Fruit fly (Drosophila melanogaster) whole organism, prepupa: ENCODE results near the gene Polr1F.

Experiments
- CG10631 ChIP-seq: fragments of 200-800 bp; sonication (Bioruptor generic); optimal IDR thresholded peaks from 2 replicates; lab custom pipeline; 2016; ENCODE audit warnings: missing biosample characterization, missing genetic modification characterization
- CG10669 ChIP-seq: fragments of 200-800 bp; sonication (Bioruptor generic); optimal IDR thresholded peaks from 3 replicates; lab custom pipeline; 2018; ENCODE audit warnings: missing biosample characterization, mild to moderate bottlenecking, missing genetic modification characterization, moderate library complexity
- CG11762 ChIP-seq: fragments of 200-800 bp; sonication (Bioruptor generic); optimal IDR thresholded peaks from 3 replicates; lab custom pipeline; 2016; ENCODE audit warnings: missing biosample characterization, missing genetic modification characterization; ENCODE audit not compliant: insufficient read depth
- CG11902 ChIP-seq: fragments of 200-800 bp; sonication (Bioruptor generic); optimal IDR thresholded peaks from 3 replicates; lab custom pipeline; 2016; ENCODE audit warnings: missing biosample characterization, missing genetic modification characterization
- CG1621 ChIP-seq: fragments of 200-800 bp; sonication (Bioruptor generic); optimal IDR thresholded peaks from 3 replicates; lab custom pipeline; 2018; ENCODE audit warnings: missing biosample characterization, mild to moderate bottlenecking, missing genetic modification characterization
- CG16779 ChIP-seq: fragments of 200-800 bp; sonication (Bioruptor generic); optimal IDR thresholded peaks from 3 replicates; lab custom pipeline; 2017; ENCODE audit warnings: missing biosample characterization, mild to moderate bottlenecking, missing genetic modification characterization
- CG31627 ChIP-seq: fragments of 200-800 bp; sonication (Bioruptor generic); optimal IDR thresholded peaks from 3 replicates; lab custom pipeline; 2016; ENCODE audit warnings: missing biosample characterization, missing genetic modification characterization
- CG3919 ChIP-seq: fragments of 200-800 bp; sonication (Bioruptor generic); optimal IDR thresholded peaks from 3 replicates; lab custom pipeline; 2016; ENCODE audit warnings: missing biosample characterization, missing genetic modification characterization
- CG4318 ChIP-seq: fragments of 200-800 bp; sonication (Bioruptor generic); optimal IDR thresholded peaks from 3 replicates; lab custom pipeline; 2017; ENCODE audit warnings: missing biosample characterization, mild to moderate bottlenecking, missing genetic modification characterization
- CG6792 ChIP-seq: fragments of 200-800 bp; sonication (Bioruptor generic); optimal IDR thresholded peaks from 3 replicates; lab custom pipeline; 2016; ENCODE audit warnings: missing biosample characterization, missing genetic modification characterization
- CG6854 ChIP-seq: fragments of 200-800 bp; sonication (Bioruptor generic); optimal IDR thresholded peaks from 2 replicates; lab custom pipeline; 2017; ENCODE audit warnings: missing biosample characterization, mild to moderate bottlenecking, missing genetic modification characterization
- CG8632 ChIP-seq: fragments of 200-800 bp; sonication (Bioruptor generic); optimal IDR thresholded peaks from 3 replicates; lab custom pipeline; 2016; ENCODE audit warnings: missing biosample characterization, missing genetic modification characterization
- CG9139 ChIP-seq: fragments of 200-800 bp; sonication (Bioruptor generic); optimal IDR thresholded peaks from 3 replicates; lab custom pipeline; 2017; ENCODE audit warnings: missing biosample characterization, mild to moderate bottlenecking, missing genetic modification characterization
- Eip78C ChIP-seq: fragments of 200-800 bp; sonication (Bioruptor generic); peaks from one replicate; lab custom pipeline; 2016; ENCODE audit warnings: missing biosample characterization, missing genetic modification characterization
- Eip93F ChIP-seq: fragments of 200-800 bp; sonication (Bioruptor generic); optimal IDR thresholded peaks from 2 replicates; lab custom pipeline; 2016; ENCODE audit warnings: missing biosample characterization, mild to moderate bottlenecking, missing genetic modification characterization
- Ets21C ChIP-seq: fragments of 200-800 bp; sonication (Bioruptor generic); optimal IDR thresholded peaks from 3 replicates; lab custom pipeline; 2016; ENCODE audit warnings: missing biosample characterization, missing genetic modification characterization
- Ets96B ChIP-seq: fragments of 200-800 bp; optimal IDR thresholded peaks from 2 replicates; lab custom pipeline; 2019; ENCODE audit warnings: missing biosample characterization, mild to moderate bottlenecking, missing genetic modification characterization, moderate library complexity
- Hr38 ChIP-seq: sonication (Bioruptor generic); optimal IDR thresholded peaks from 2 replicates; lab custom pipeline; 2016; ENCODE audit warnings: missing biosample characterization, missing genetic modification characterization
- Hr39 ChIP-seq: fragments of 200-800 bp; sonication (Bioruptor generic); optimal IDR thresholded peaks from 2 replicates; lab custom pipeline; 2016; ENCODE audit warnings: missing biosample characterization, missing genetic modification characterization
- Hr4 ChIP-seq: fragments of 200-800 bp; sonication (Bioruptor generic); optimal IDR thresholded peaks from 3 replicates; lab custom pipeline; 2016; ENCODE audit warnings: missing biosample characterization, missing genetic modification characterization
- OdsH ChIP-seq: fragments of 200-800 bp; sonication (Bioruptor generic); optimal IDR thresholded peaks from 3 replicates; lab custom pipeline; 2016; ENCODE audit warnings: missing biosample characterization, missing genetic modification characterization
- Sox102F ChIP-seq: fragments of 200-800 bp; sonication (Bioruptor generic); optimal IDR thresholded peaks from 2 replicates; lab custom pipeline; 2016; ENCODE audit warnings: missing biosample characterization, mild to moderate bottlenecking, missing genetic modification characterization
- Sox15 ChIP-seq: fragments of 200-800 bp; sonication (Bioruptor generic); optimal IDR thresholded peaks from 3 replicates; lab custom pipeline; 2016; ENCODE audit warnings: missing biosample characterization, missing genetic modification characterization
- acj6 ChIP-seq: fragments of 200-800 bp; sonication (Bioruptor generic); optimal IDR thresholded peaks from 3 replicates; lab custom pipeline; 2016; ENCODE audit warnings: missing biosample characterization, missing genetic modification characterization
- cyc ChIP-seq: fragments of 200-800 bp; sonication (Bioruptor generic); optimal IDR thresholded peaks from 3 replicates; lab custom pipeline; 2016; ENCODE audit warnings: missing biosample characterization, missing genetic modification characterization
- eg ChIP-seq: fragments of 200-800 bp; sonication (Bioruptor generic); IDR thresholded peaks from 3 replicates; pipeline ENCODE4 v1.3.6; 2022; ENCODE audit warnings: missing biosample characterization, missing genetic modification characterization
- fd59A ChIP-seq: fragments of 200-800 bp; sonication (Bioruptor generic); optimal IDR thresholded peaks from 2 replicates; lab custom pipeline; 2017; ENCODE audit warnings: missing biosample characterization, mild to moderate bottlenecking, missing genetic modification characterization, missing genetic modification reagents
- fd85E ChIP-seq: fragments of 200-800 bp; sonication (Bioruptor generic); optimal IDR thresholded peaks from 3 replicates; lab custom pipeline; 2016; ENCODE audit warnings: missing biosample characterization, missing genetic modification characterization
- net ChIP-seq: fragments of 200-800 bp; sonication (Bioruptor generic); optimal IDR thresholded peaks from 3 replicates; lab custom pipeline; 2016; ENCODE audit warnings: missing biosample characterization, missing genetic modification characterization
- pdm3 ChIP-seq: fragments of 200-800 bp; sonication (Bioruptor generic); optimal IDR thresholded peaks from 3 replicates; lab custom pipeline; 2016; ENCODE audit warnings: missing biosample characterization, missing genetic modification characterization
- salr ChIP-seq, 2 experiments: fragments of 200-800 bp; sonication (Bioruptor generic); optimal IDR thresholded peaks; 3 replicates each; lab custom pipeline; 2016 to 2018; ENCODE audit warnings: missing biosample characterization in 2 of 2, missing genetic modification characterization in 2 of 2, mild to moderate bottlenecking in 1 of 2
- spab ChIP-seq: fragments of 200-800 bp; sonication (Bioruptor generic); optimal IDR thresholded peaks from 2 replicates; lab custom pipeline; 2017; ENCODE audit warnings: missing biosample characterization, mild to moderate bottlenecking, missing genetic modification characterization, missing genetic modification reagents
- ss ChIP-seq, 2 experiments: fragments of 200-800 bp; sonication (Bioruptor generic); optimal IDR thresholded peaks; 2 replicates in 1 of 2; 3 replicates in 1 of 2; lab custom pipeline; 2017 to 2018; ENCODE audit warnings: mild to moderate bottlenecking in 2 of 2, missing biosample characterization in 2 of 2, missing genetic modification characterization in 2 of 2, moderate library complexity in 1 of 2
- svp ChIP-seq: fragments of 200-800 bp; sonication (Bioruptor generic); peaks from one replicate; lab custom pipeline; 2016; ENCODE audit warnings: missing biosample characterization, missing genetic modification characterization
- topi ChIP-seq: fragments of 200-800 bp; sonication (Bioruptor generic); optimal IDR thresholded peaks from 3 replicates; lab custom pipeline; 2016; ENCODE audit warnings: missing biosample characterization, missing genetic modification characterization
- vri ChIP-seq: fragments of 200-800 bp; sonication (Bioruptor generic); optimal IDR thresholded peaks from 3 replicates; lab custom pipeline; 2016; ENCODE audit warnings: missing biosample characterization, mild to moderate bottlenecking, missing genetic modification characterization

Polr1F gene

DNA sequence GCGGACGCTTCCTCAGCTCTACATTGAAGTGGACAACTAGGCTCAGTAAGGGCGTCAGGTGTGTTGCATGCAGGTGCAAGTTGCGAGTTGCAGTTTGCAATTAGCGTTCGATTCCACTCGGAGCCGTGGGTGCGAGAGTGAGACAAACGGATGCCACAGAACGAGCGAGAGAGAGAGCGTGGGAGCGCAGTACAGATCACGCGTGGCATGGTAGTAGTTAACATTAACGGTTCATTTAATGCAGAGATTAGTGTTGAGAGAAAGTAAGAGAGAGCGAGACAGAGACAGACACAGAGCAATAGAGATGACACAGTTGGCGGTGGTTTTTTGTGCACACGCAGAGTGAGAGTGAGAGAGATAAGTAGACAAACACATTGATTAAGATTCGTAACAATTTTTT lies 32.1 kb upstream of the Polr1F start:
- no peak for TF ChIP-seq Sox15 (GFP tag; lab: Kevin White, UChicago)
- TF ChIP-seq CG6792 (GFP tag; lab: Kevin White, UChicago) = no peak
- no peak for TF ChIP-seq CG3919 (GFP tag; lab: Kevin White, UChicago)
- no peak for TF ChIP-seq fd59A (GFP tag; lab: Kevin White, UChicago)
- TF ChIP-seq CG10669 (GFP tag; lab: Kevin White, UChicago) = no peak
- TF ChIP-seq CG4318 (GFP tag; lab: Kevin White, UChicago) = no peak
- TF ChIP-seq Eip78C (GFP tag; lab: Kevin White, UChicago) = no peak
- TF ChIP-seq Hr4 (GFP tag; lab: Kevin White, UChicago) = no peak
- no peak for TF ChIP-seq CG6854 (GFP tag; lab: Kevin White, UChicago)
- no peak for TF ChIP-seq OdsH (GFP tag; lab: Kevin White, UChicago)

DNA sequence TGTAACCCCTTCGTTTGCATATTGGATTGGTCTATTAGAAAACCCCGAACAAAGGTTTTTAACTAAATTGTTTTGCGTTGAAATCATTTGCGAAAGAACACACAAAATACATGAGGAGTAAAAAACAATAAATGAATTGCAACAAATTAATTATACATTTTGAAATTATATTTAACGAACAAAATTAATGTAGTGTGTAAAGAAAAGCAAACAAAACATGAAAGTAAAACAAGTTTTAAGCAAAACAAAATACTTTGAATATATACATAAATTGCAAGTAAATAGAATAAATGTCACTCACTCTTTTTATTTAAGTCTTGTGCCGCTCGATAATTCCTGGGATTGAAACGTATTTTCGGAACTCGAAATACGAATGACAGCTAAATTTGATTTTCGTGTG lies 24.2 kb upstream of the Polr1F start, which contains the start of gene CG43232:
CG43232 (plus strand) TSS at position 301 of the 400 bp plus-strand sequence.
- TF ChIP-seq Hr4 (GFP tag; lab: Kevin White, UChicago) = no peak
- no peak for TF ChIP-seq Sox102F (GFP tag; lab: Kevin White, UChicago)
- TF ChIP-seq spab (GFP tag; lab: Kevin White, UChicago) = no peak
- no peak for TF ChIP-seq CG11902 (GFP tag; lab: Kevin White, UChicago)
- TF ChIP-seq CG6792 (GFP tag; lab: Kevin White, UChicago) = no peak
- no peak for TF ChIP-seq vri (GFP tag; lab: Kevin White, UChicago)
- no peak for TF ChIP-seq CG8632 (GFP tag; lab: Kevin White, UChicago)
- no peak for TF ChIP-seq CG10669 (GFP tag; lab: Kevin White, UChicago)
- TF ChIP-seq eg (GFP tag; lab: Robert Waterston, UW) = no peak
- TF ChIP-seq CG10631 (GFP tag; lab: Kevin White, UChicago) = no peak
- no peak for TF ChIP-seq ss (GFP tag; optimal IDR thresholded peaks at IDR 0.05; lab: Kevin White, UChicago)
- no peak for TF ChIP-seq Eip93F (GFP tag; lab: Kevin White, UChicago)
- no peak for TF ChIP-seq CG6854 (GFP tag; lab: Kevin White, UChicago)
- no peak for TF ChIP-seq topi (GFP tag; lab: Kevin White, UChicago)
- TF ChIP-seq CG16779 (tag; lab: Kevin White, UChicago) = no peak
- no peak for TF ChIP-seq CG11762
- no peak for TF ChIP-seq acj6 (GFP tag; lab: Kevin White, UChicago)
- no peak for TF ChIP-seq Hr38 (GFP tag; lab: Kevin White, UChicago)
- TF ChIP-seq net (GFP tag; lab: Kevin White, UChicago) = no peak
- TF ChIP-seq CG31627 (GFP tag; lab: Kevin White, UChicago) = no peak

DNA sequence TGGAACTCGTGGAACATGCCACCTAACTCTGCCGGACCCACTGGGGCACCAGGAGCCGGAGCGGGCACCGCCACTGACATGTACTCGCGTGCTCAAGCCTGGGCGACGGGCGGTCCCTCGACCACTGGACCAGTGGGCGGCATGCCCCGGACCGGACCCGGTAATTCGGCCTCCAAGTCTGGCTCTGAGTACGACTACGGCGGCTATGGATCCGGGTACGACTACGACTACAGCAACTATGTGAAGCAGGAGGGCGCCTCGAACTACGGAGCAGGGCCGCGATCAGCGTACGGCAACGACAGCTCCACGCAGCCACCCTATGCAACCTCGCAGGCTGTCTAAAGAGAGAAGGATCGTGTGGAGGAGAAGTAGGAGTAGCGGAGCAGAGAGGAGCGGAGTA lies 17.5 kb upstream of the Polr1F start:
- TF ChIP-seq Ets21C (no peak), CG8632 (GFP tag; lab: Kevin White, UChicago) (no peak), CG10669 (GFP tag; lab: Kevin White, UChicago) (no peak), CG1621 (no peak), Hr39 (no peak), CG9139 (GFP tag; lab: Kevin White, UChicago) (no peak), spab (GFP tag; lab: Kevin White, UChicago) (no peak), Ets96B (tag; lab: Kevin White, UChicago) (no peak), CG6792 (GFP tag; lab: Kevin White, UChicago) (no peak), Eip78C (GFP tag; lab: Kevin White, UChicago) (no peak), eg (GFP tag; lab: Robert Waterston, UW) (no peak), fd59A (GFP tag; lab: Kevin White, UChicago) (no peak), CG10631 (GFP tag; lab: Kevin White, UChicago) (no peak), fd85E (GFP tag; lab: Kevin White, UChicago) (no peak), pdm3 (no peak), CG11762 (no peak), svp (GFP tag; lab: Kevin White, UChicago) (no peak), salr (GFP tag; optimal IDR thresholded peaks at IDR 0.05; lab: Kevin White, UChicago) (no peak), cyc (GFP tag; lab: Kevin White, UChicago) (no peak)
